Fruit fly (Drosophila melanogaster) Kc167 (cell line): ENCODE results near the gene ND-75.

Source experiments
- Myc ChIP-seq: fragments of >200 bp; optimal IDR thresholded peaks from 2 replicates; lab custom pipeline; 2017; ENCODE audit warnings: missing external identifiers
- Sin3A ChIP-seq: fragments of >200 bp; optimal IDR thresholded peaks from 2 replicates; lab custom pipeline; 2018; ENCODE audit warnings: missing external identifiers
- h ChIP-seq: fragments of >200 bp; optimal IDR thresholded peaks from 3 replicates; lab custom pipeline; 2018; ENCODE audit warnings: missing external identifiers
- psq ChIP-seq: fragments of >200 bp; optimal IDR thresholded peaks from 2 replicates; lab custom pipeline; 2017; ENCODE audit warnings: missing external identifiers
- ttk ChIP-seq: sonication (Bioruptor generic); optimal IDR thresholded peaks from 2 replicates; lab custom pipeline; 2017; ENCODE audit warnings: missing external identifiers

dm6 chrX:8202724-8203362 lies 48.6 kb downstream of the ND-75 start:
- TF ChIP-seq h (lab: Kevin White, UChicago) (no peak), psq (lab: Kevin White, UChicago) (no peak), ttk (lab: Kevin White, UChicago) (no peak), Myc (lab: Kevin White, UChicago) (no peak), Sin3A (no peak)
